Fruit fly (Drosophila melanogaster) whole organism, embryonic: ENCODE results near the gene CG10165.
A peak's percentile ranks its signal among the peaks of the same experiment; 100 is the strongest.

Experiments
- Aef1 ChIP-seq: fragments of 200-800 bp; sonication (Bioruptor generic); IDR thresholded peaks from 3 replicates; pipeline ENCODE4 v1.3.6; 2022; ENCODE audit warnings: missing biosample characterization, missing genetic modification characterization
- Bdp1 ChIP-seq: fragments of 200-800 bp; sonication (Bioruptor generic); optimal IDR thresholded peaks from 3 replicates; lab custom pipeline; 2016; ENCODE audit warnings: missing biosample characterization, missing genetic modification characterization
- C15 ChIP-seq: fragments of 200-800 bp; sonication (Bioruptor generic); IDR thresholded peaks from 3 replicates; pipeline ENCODE4 v1.3.6; 2022; ENCODE audit warnings: missing biosample characterization, missing genetic modification characterization
- CG11398 ChIP-seq: fragments of 200-800 bp; sonication (Bioruptor generic); optimal IDR thresholded peaks from 2 replicates; lab custom pipeline; 2016; ENCODE audit warnings: missing biosample characterization, missing genetic modification characterization
- CG11695 ChIP-seq: fragments of 200-800 bp; sonication (Bioruptor generic); IDR thresholded peaks from 3 replicates; pipeline ENCODE4 v1.3.6; 2022; ENCODE audit warnings: missing biosample characterization, missing genetic modification characterization
- CG13424 ChIP-seq: fragments of 200-800 bp; sonication (Bioruptor generic); optimal IDR thresholded peaks from 2 replicates; lab custom pipeline; 2019; ENCODE audit warnings: missing biosample characterization, mild to moderate bottlenecking, missing genetic modification characterization, moderate library complexity
- CG14710 ChIP-seq: fragments of 200-800 bp; sonication (Bioruptor generic); optimal IDR thresholded peaks from 3 replicates; lab custom pipeline; 2019; ENCODE audit warnings: missing biosample characterization, mild to moderate bottlenecking, missing genetic modification characterization, moderate library complexity
- CG16815 ChIP-seq: fragments of 200-800 bp; sonication (Bioruptor generic); optimal IDR thresholded peaks from 3 replicates; lab custom pipeline; 2017; ENCODE audit warnings: missing biosample characterization, mild to moderate bottlenecking, missing genetic modification characterization
- CG32767 ChIP-seq: fragments of 200-800 bp; sonication (Bioruptor generic); IDR thresholded peaks from 2 replicates; pipeline ENCODE4 v1.3.6; 2022; ENCODE audit warnings: missing biosample characterization, missing genetic modification characterization
- CG34422 ChIP-seq: fragments of 200-800 bp; sonication (Bioruptor generic); IDR thresholded peaks from 3 replicates; pipeline ENCODE4 v1.3.6; 2022; ENCODE audit warnings: missing biosample characterization, missing genetic modification characterization
- CG6175 ChIP-seq: fragments of 200-800 bp; sonication (Bioruptor generic); IDR thresholded peaks from 3 replicates; pipeline ENCODE4 v1.3.6; 2022; ENCODE audit warnings: missing biosample characterization, missing genetic modification characterization
- CG6683 ChIP-seq: fragments of 200-800 bp; sonication (Bioruptor generic); optimal IDR thresholded peaks from 2 replicates; lab custom pipeline; 2017; ENCODE audit warnings: missing biosample characterization, mild to moderate bottlenecking, missing genetic modification characterization, missing genetic modification reagents
- Chrac-16 ChIP-seq: fragments of 200-800 bp; sonication (Bioruptor generic); optimal IDR thresholded peaks from 3 replicates; lab custom pipeline; 2016; ENCODE audit warnings: missing biosample characterization, missing genetic modification characterization
- E2f2 ChIP-seq: fragments of 200-800 bp; sonication (Bioruptor generic); IDR thresholded peaks from 2 replicates; pipeline ENCODE4 v1.3.6; 2022; ENCODE audit warnings: missing biosample characterization, missing genetic modification characterization
- HLH54F ChIP-seq: fragments of 200-800 bp; sonication (Bioruptor generic); optimal IDR thresholded peaks from 3 replicates; lab custom pipeline; 2016; ENCODE audit warnings: missing biosample characterization, missing genetic modification characterization
- Hsf ChIP-seq: fragments of 200-800 bp; sonication (Bioruptor generic); optimal IDR thresholded peaks from 3 replicates; lab custom pipeline; 2016; ENCODE audit warnings: missing biosample characterization, missing genetic modification characterization
- Mad ChIP-seq: fragments of 200-800 bp; sonication (Bioruptor generic); optimal IDR thresholded peaks from 2 replicates; lab custom pipeline; 2016; ENCODE audit warnings: missing biosample characterization, missing genetic modification characterization
- NC2α ChIP-seq: fragments of 200-800 bp; sonication (Bioruptor generic); optimal IDR thresholded peaks from 2 replicates; lab custom pipeline; 2016; ENCODE audit warnings: missing biosample characterization, missing genetic modification characterization
- Rx ChIP-seq: fragments of 200-800 bp; sonication (Bioruptor generic); IDR thresholded peaks from 2 replicates; pipeline ENCODE4 v1.3.6; 2022; ENCODE audit warnings: missing biosample characterization, missing genetic modification characterization
- Side ChIP-seq: fragments of 200-800 bp; sonication (Bioruptor generic); optimal IDR thresholded peaks from 2 replicates; lab custom pipeline; 2016; ENCODE audit warnings: missing biosample characterization, missing genetic modification characterization
- Sin3A ChIP-seq: fragments of >200 bp; optimal IDR thresholded peaks from 2 replicates; lab custom pipeline; 2018
- Sry-δ ChIP-seq: fragments of 200-800 bp; sonication (Bioruptor generic); optimal IDR thresholded peaks from 2 replicates; lab custom pipeline; 2016; ENCODE audit warnings: missing biosample characterization, missing genetic modification characterization
- al ChIP-seq: fragments of 200-800 bp; sonication (Bioruptor generic); IDR thresholded peaks from 2 replicates; pipeline ENCODE4 v1.3.6; 2022; ENCODE audit warnings: missing biosample characterization, missing genetic modification characterization
- aop ChIP-seq: fragments of 200-800 bp; sonication (Bioruptor generic); IDR thresholded peaks from 2 replicates; pipeline ENCODE4 v1.3.6; 2022; ENCODE audit warnings: missing biosample characterization, missing genetic modification characterization
- ap ChIP-seq: fragments of 200-800 bp; sonication (Bioruptor generic); IDR thresholded peaks from 2 replicates; pipeline ENCODE4 v1.3.6; 2022; ENCODE audit warnings: missing biosample characterization, missing genetic modification characterization
- ase ChIP-seq: fragments of 200-800 bp; sonication (Bioruptor generic); IDR thresholded peaks from 3 replicates; pipeline ENCODE4 v1.3.6; 2022; ENCODE audit warnings: missing biosample characterization, missing genetic modification characterization
- ato ChIP-seq: fragments of 200-800 bp; sonication (Bioruptor generic); IDR thresholded peaks from 2 replicates; pipeline ENCODE4 v1.3.6; 2022; ENCODE audit warnings: missing biosample characterization, missing genetic modification characterization; ENCODE audit not compliant: partially characterized antibody
- bigmax ChIP-seq: fragments of 200-800 bp; sonication (Bioruptor generic); optimal IDR thresholded peaks from 2 replicates; lab custom pipeline; 2018; ENCODE audit warnings: missing biosample characterization, mild to moderate bottlenecking, missing genetic modification characterization
- ci ChIP-seq: fragments of 200-800 bp; sonication (Bioruptor generic); IDR thresholded peaks from 3 replicates; pipeline ENCODE4 v1.3.6; 2022; ENCODE audit warnings: missing biosample characterization, missing genetic modification characterization
- dmrt11E ChIP-seq: fragments of 200-800 bp; sonication (Bioruptor generic); optimal IDR thresholded peaks from 3 replicates; lab custom pipeline; 2018; ENCODE audit warnings: missing biosample characterization, mild to moderate bottlenecking, missing genetic modification characterization, moderate library complexity
- dmrt99B ChIP-seq: fragments of 200-800 bp; sonication (Bioruptor generic); optimal IDR thresholded peaks from 2 replicates; lab custom pipeline; 2018; ENCODE audit warnings: missing biosample characterization, mild to moderate bottlenecking, missing genetic modification characterization, moderate library complexity
- en ChIP-seq: fragments of 200-800 bp; sonication (Bioruptor generic); optimal IDR thresholded peaks from 2 replicates; lab custom pipeline; 2016; ENCODE audit warnings: missing biosample characterization, missing genetic modification characterization
- esg ChIP-seq: fragments of 200-800 bp; sonication (Bioruptor generic); conservative IDR thresholded peaks from 2 replicates; pipeline ENCODE4 v1.3.6; 2022; ENCODE audit warnings: missing biosample characterization, missing genetic modification characterization
- hkb ChIP-seq, 2 experiments: fragments of 200-800 bp in 1 of 2; fragments of >200 bp in 1 of 2; sonication (Bioruptor generic) in 1 of 2; IDR thresholded peaks in 1 of 2; optimal IDR thresholded peaks in 1 of 2; 2 replicates each; pipeline versions ENCODE4 v1.3.6 to Lab custom; 2017 to 2022; ENCODE audit warnings: missing biosample characterization in 1 of 2, missing genetic modification characterization in 1 of 2
- ind ChIP-seq: fragments of 200-800 bp; sonication (Bioruptor generic); optimal IDR thresholded peaks from 3 replicates; lab custom pipeline; 2016; ENCODE audit warnings: missing biosample characterization, missing genetic modification characterization
- insv ChIP-seq, 2 experiments: fragments of 200-800 bp; sonication (Bioruptor generic); optimal IDR thresholded peaks; 3 replicates each; lab custom pipeline; 2016 to 2018; ENCODE audit warnings: missing biosample characterization in 2 of 2, missing genetic modification characterization in 2 of 2
- lbe ChIP-seq: fragments of 200-800 bp; sonication (Bioruptor generic); optimal IDR thresholded peaks from 2 replicates; lab custom pipeline; 2016; ENCODE audit warnings: missing biosample characterization, mild to moderate bottlenecking, missing genetic modification characterization
- maf-S ChIP-seq: fragments of 200-800 bp; sonication (Bioruptor generic); optimal IDR thresholded peaks from 2 replicates; lab custom pipeline; 2016; ENCODE audit warnings: missing biosample characterization, missing genetic modification characterization
- nau ChIP-seq: fragments of 200-800 bp; sonication (Bioruptor generic); optimal IDR thresholded peaks from 3 replicates; lab custom pipeline; 2017; ENCODE audit warnings: missing biosample characterization, mild to moderate bottlenecking, missing genetic modification characterization, missing genetic modification reagents
- nerfin-2 ChIP-seq: fragments of 200-800 bp; sonication (Bioruptor generic); IDR thresholded peaks from 2 replicates; pipeline ENCODE4 v1.3.6; 2022; ENCODE audit warnings: missing biosample characterization, missing genetic modification characterization; ENCODE audit not compliant: partially characterized antibody
- p53 ChIP-seq: fragments of 200-800 bp; sonication (Bioruptor generic); optimal IDR thresholded peaks from 2 replicates; lab custom pipeline; 2016; ENCODE audit warnings: missing biosample characterization, missing genetic modification characterization
- peb ChIP-seq: fragments of 200-800 bp; sonication (Bioruptor generic); IDR thresholded peaks from 2 replicates; pipeline ENCODE4 v1.3.6; 2022; ENCODE audit warnings: missing biosample characterization, missing genetic modification characterization
- pum ChIP-seq: fragments of 200-800 bp; sonication (Bioruptor generic); optimal IDR thresholded peaks from 2 replicates; lab custom pipeline; 2016; ENCODE audit warnings: missing biosample characterization, missing genetic modification characterization
- rib ChIP-seq: fragments of 200-800 bp; sonication (Bioruptor generic); IDR thresholded peaks from 2 replicates; pipeline ENCODE4 v1.3.6; 2022; ENCODE audit warnings: missing biosample characterization, missing genetic modification characterization
- row ChIP-seq: fragments of 200-800 bp; sonication (Bioruptor generic); IDR thresholded peaks from 3 replicates; pipeline ENCODE4 v1.3.6; 2022; ENCODE audit warnings: missing biosample characterization, missing genetic modification characterization
- slbo ChIP-seq: fragments of 200-800 bp; sonication (Bioruptor generic); IDR thresholded peaks from 2 replicates; pipeline ENCODE4 v1.3.6; 2022; ENCODE audit warnings: missing biosample characterization, missing genetic modification characterization
- slou ChIP-seq: fragments of 200-800 bp; sonication (Bioruptor generic); optimal IDR thresholded peaks from 3 replicates; lab custom pipeline; 2016; ENCODE audit warnings: missing biosample characterization, missing genetic modification characterization
- trh ChIP-seq: fragments of 200-800 bp; sonication (Bioruptor generic); optimal IDR thresholded peaks from 2 replicates; lab custom pipeline; 2016; ENCODE audit warnings: missing biosample characterization, missing genetic modification characterization
- tx ChIP-seq: fragments of 200-800 bp; sonication (Bioruptor generic); optimal IDR thresholded peaks from 2 replicates; lab custom pipeline; 2016; ENCODE audit warnings: missing biosample characterization, missing genetic modification characterization
- vnd ChIP-seq: fragments of 200-800 bp; sonication (Bioruptor generic); IDR thresholded peaks from 3 replicates; pipeline ENCODE4 v1.3.6; 2022; ENCODE audit warnings: missing biosample characterization, missing genetic modification characterization; ENCODE audit not compliant: partially characterized antibody
- wor ChIP-seq: fragments of 200-800 bp; sonication (Bioruptor generic); IDR thresholded peaks from 2 replicates; pipeline ENCODE4 v1.3.6; 2022; ENCODE audit warnings: missing biosample characterization, missing genetic modification characterization

Gene CG10165

DNA sequence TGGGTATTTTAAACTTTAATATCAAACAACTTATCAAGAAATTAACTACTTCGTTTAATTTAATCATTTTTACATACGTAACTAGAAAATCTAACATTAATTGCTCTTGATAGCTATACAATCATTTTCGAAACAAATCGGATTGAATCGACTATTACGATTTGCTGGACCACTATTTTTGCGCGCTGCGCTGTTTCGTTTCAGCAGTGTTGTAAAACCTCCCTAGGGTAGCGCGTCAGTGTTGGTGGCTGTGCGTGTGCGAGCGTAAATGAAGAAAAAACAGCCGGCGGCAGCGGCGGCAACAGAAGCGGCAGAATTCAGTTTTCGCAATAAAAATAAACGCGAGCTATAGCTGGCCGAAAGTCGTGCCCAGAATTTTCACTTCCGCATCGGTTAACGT, 3.1 kb upstream of the CG10165 start, which contains the start of gene CG33116 (continued):
- peak; percentile 84 for TF ChIP-seq Mad (GFP tag; lab: Kevin White, UChicago)
- TF ChIP-seq CG34422 (GFP tag; lab: Robert Waterston, UW) = peak; percentile 95; the same call in 2 of the 3 replicates
- peak; percentile 87 for TF ChIP-seq Hsf (GFP tag; lab: Kevin White, UChicago)
- peak; percentile 60 for TF ChIP-seq CG11398 (GFP tag; lab: Kevin White, UChicago)
- TF ChIP-seq HLH54F (GFP tag; lab: Kevin White, UChicago) = peak; percentile 92
- TF ChIP-seq CG32767 (GFP tag; lab: Robert Waterston, UW) = 0 out of 2 replicates have a peak, but pooled peaks have one; percentile 54
- TF ChIP-seq p53 (GFP tag; lab: Kevin White, UChicago) = peak; percentile 61
- TF ChIP-seq esg (GFP tag; lab: Robert Waterston, UW) = no peak
- peak; percentile 24; the same call in 1 of the 2 replicates for TF ChIP-seq peb (GFP tag; lab: Robert Waterston, UW)
- TF ChIP-seq pum (GFP tag; lab: Kevin White, UChicago) = peak; percentile 85
- TF ChIP-seq Sin3A = peak; percentile 80
- no peak for TF ChIP-seq wor (GFP tag; lab: Robert Waterston, UW)
- peak; percentile 77 for TF ChIP-seq slou (GFP tag; lab: Kevin White, UChicago)
- peak; percentile 61 for TF ChIP-seq CG16815 (GFP tag; lab: Kevin White, UChicago)
- TF ChIP-seq vnd (GFP tag; lab: Robert Waterston, UW) = no peak
- TF ChIP-seq dmrt99B (tag; lab: Kevin White, UChicago) = peak; percentile 86
- TF ChIP-seq E2f2 (GFP tag; lab: Robert Waterston, UW) = peak; percentile 66
- TF ChIP-seq ind (GFP tag; lab: Kevin White, UChicago) = peak; percentile 85
- peak; percentile 81 for TF ChIP-seq dmrt11E (tag; lab: Kevin White, UChicago)
- TF ChIP-seq Rx (GFP tag; lab: Robert Waterston, UW) = peak; percentile 65
- peak; percentile 70 for TF ChIP-seq Bdp1
- TF ChIP-seq ap (GFP tag; lab: Robert Waterston, UW) = 0 out of 2 replicates have a peak, but pooled peaks have one; percentile 22
- peak; percentile 3 for TF ChIP-seq hkb (optimal IDR thresholded peaks at IDR 0.05; lab: Kevin White, UChicago)
- TF ChIP-seq hkb (GFP tag; IDR thresholded peaks at IDR 0.05; lab: Robert Waterston, UW) = peak; percentile 79
- peak in 1 of 2 experiments; percentile 25 for TF ChIP-seq insv (GFP tag; optimal IDR thresholded peaks at IDR 0.05; lab: Kevin White, UChicago)
- TF ChIP-seq CG6175 (GFP tag; lab: Robert Waterston, UW) = peak; percentile 62; the same call in 1 of the 3 replicates
- peak; percentile 51 for TF ChIP-seq al (GFP tag; lab: Robert Waterston, UW)
- TF ChIP-seq CG11695 (GFP tag; lab: Robert Waterston, UW) = peak; percentile 76; the same call in 2 of the 3 replicates
- 0 out of 2 replicates have a peak, but pooled peaks have one; percentile 25 for TF ChIP-seq ato
- peak; percentile 82 for TF ChIP-seq maf-S
- TF ChIP-seq Aef1 (GFP tag; lab: Robert Waterston, UW) = peak; percentile 65
- TF ChIP-seq Chrac-16 = peak; percentile 81
- peak; percentile 92 for TF ChIP-seq ci (GFP tag; lab: Robert Waterston, UW)
- peak; percentile 79 for TF ChIP-seq tx (GFP tag; lab: Kevin White, UChicago)
- TF ChIP-seq nerfin-2 (GFP tag; lab: Robert Waterston, UW) = 0 out of 2 replicates have a peak, but pooled peaks have one; percentile 15
- peak; percentile 78 for TF ChIP-seq rib (GFP tag; lab: Robert Waterston, UW)
- peak; percentile 5 for TF ChIP-seq bigmax (GFP tag; lab: Kevin White, UChicago)
- no peak for TF ChIP-seq aop (GFP tag; lab: Robert Waterston, UW)
- TF ChIP-seq C15 (GFP tag; lab: Robert Waterston, UW) = 0 out of 3 replicates have a peak, but pooled peaks have one; percentile 22
- peak; percentile 76 for TF ChIP-seq NC2α (GFP tag; lab: Kevin White, UChicago)
- TF ChIP-seq CG14710 = peak; percentile 78
- TF ChIP-seq nau (GFP tag; lab: Kevin White, UChicago) = no peak
- TF ChIP-seq Sry-δ (GFP tag; lab: Kevin White, UChicago) = peak; percentile 48
- TF ChIP-seq Side (GFP tag; lab: Kevin White, UChicago) = peak; percentile 80
- peak; percentile 84 for TF ChIP-seq slbo (GFP tag; lab: Robert Waterston, UW)
- peak; percentile 82 for TF ChIP-seq ase (GFP tag; lab: Robert Waterston, UW)
- peak; percentile 79 for TF ChIP-seq row
- TF ChIP-seq trh (GFP tag; lab: Kevin White, UChicago) = peak; percentile 49
- peak; percentile 30 for TF ChIP-seq CG6683 (GFP tag; lab: Kevin White, UChicago)
- peak; percentile 76 for TF ChIP-seq CG13424 (tag; lab: Kevin White, UChicago)
- peak; percentile 86 for TF ChIP-seq lbe (GFP tag; lab: Kevin White, UChicago)
- peak; percentile 75 for TF ChIP-seq en
